Worm (Caenorhabditis elegans): ENCODE measurements around the gene R07E5.17.

The R07E5.17 gene

DNA sequence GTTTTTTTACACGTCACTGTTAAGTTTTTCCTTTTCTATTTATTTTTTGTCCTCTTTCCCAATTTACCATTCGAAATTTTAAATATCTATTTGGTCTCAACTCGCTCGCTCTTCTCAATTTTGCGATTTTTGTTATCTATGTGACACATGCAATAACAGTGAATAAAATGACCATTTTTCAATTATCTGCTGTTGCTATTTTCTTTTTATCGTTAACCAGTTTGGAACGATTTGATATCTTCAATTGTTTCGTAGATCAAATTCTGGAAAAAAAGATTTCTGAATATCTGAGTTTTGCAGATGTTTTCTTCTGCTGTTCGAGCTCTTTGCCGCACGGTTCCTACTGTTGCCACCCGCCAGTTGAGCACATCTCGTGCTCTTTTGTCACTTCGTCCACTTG, 2.9 kb upstream of the R07E5.17 start, which contains the start of gene prdx-3:
Gene prdx-3, plus strand, starts transcription at position 301 of the 400 bp plus-strand sequence.
- TF ChIP-seq D2030.7 (GFP tag; IDR thresholded peaks at IDR 0.05) (no peak), ztf-3 (GFP tag; optimal IDR thresholded peaks at IDR 0.05) (no peak), egrh-3 (GFP tag; IDR thresholded peaks at IDR 0.05) (no peak), athp-1 (tag; optimal IDR thresholded peaks at IDR 0.05) (no peak), nfyb-1 (GFP tag; IDR thresholded peaks at IDR 0.05) (no peak), lin-40 (tag; optimal IDR thresholded peaks at IDR 0.05) (no peak), bed-1 (GFP tag; IDR thresholded peaks at IDR 0.05) (no peak)

DNA sequence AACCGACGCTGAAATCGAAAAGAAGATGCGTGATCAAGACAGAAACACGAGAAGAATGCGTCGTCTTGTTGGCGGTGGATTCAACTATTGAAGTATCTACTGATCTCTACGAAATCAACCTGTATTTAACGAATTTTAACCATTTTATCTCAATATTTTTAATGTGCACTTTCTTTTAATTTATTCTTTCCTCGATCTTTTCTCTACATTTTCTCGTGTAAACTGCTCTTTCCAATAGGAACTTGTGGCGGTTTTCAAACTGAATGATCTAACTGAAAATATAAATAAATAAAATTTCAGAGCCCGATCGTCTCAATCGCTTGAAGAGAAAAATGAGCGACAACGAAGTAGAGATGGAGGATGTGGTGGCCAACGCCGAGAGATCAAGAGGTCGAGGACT, 1.8 kb upstream of the R07E5.17 start, which contains the start of gene rnp-4:
Gene rnp-4, plus strand, starts transcription at position 301 of the 400 bp plus-strand sequence.
- 0 out of 2 replicates have a peak, but pooled peaks have one; percentile 17 for TF ChIP-seq Y53G8AR.9 (GFP tag; conservative IDR thresholded peaks at IDR 0.05)
- 0 out of 2 replicates have a peak, but pooled peaks have one; percentile 29 for TF ChIP-seq hsf-1 (GFP tag; IDR thresholded peaks at IDR 0.05)
- peak; percentile 39; the same call in 1 of the 2 replicates for TF ChIP-seq lin-26 (GFP tag; IDR thresholded peaks at IDR 0.05)
- no peak for TF ChIP-seq repo-1 (tag; optimal IDR thresholded peaks at IDR 0.05)
- no peak for TF ChIP-seq gei-17 (GFP tag; optimal IDR thresholded peaks at IDR 0.05)

DNA sequence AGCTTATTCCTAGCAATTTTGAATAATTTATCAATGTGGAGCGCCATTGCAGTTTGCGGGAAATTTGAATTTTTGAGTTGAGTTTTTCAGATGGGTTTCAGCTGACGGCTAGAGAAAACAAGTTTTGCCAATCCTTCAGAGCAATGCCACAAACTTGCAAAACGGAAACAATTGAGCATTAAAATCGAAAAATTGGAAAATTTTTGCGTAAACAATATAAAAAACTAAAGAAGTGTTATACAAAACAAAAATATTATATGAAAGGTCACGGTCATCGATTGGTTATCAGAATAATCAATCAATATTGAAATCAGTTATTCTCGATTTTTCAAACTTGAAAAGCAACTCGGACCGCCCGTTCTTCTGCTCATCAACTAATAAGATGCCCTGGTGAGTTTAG, 3.1 kb downstream of the R07E5.17 start, which contains the start of gene R07E5.15:
Gene R07E5.15, plus strand, starts transcription at position 301 of the 400 bp plus-strand sequence.
- TF ChIP-seq bed-2 (GFP tag; IDR thresholded peaks at IDR 0.05) (no peak), ceh-40 (GFP tag; IDR thresholded peaks at IDR 0.05) (no peak), attf-6 (GFP tag; IDR thresholded peaks at IDR 0.05) (no peak), bed-1 (GFP tag; IDR thresholded peaks at IDR 0.05) (no peak), unc-130 (GFP tag; optimal IDR thresholded peaks at IDR 0.05) (no peak), madf-3 (GFP tag; IDR thresholded peaks at IDR 0.05) (no peak), ztf-28 (GFP tag; IDR thresholded peaks at IDR 0.05) (no peak), C17E4.6 (GFP tag; IDR thresholded peaks at IDR 0.05) (no peak), Y53F4B.3 (GFP tag; IDR thresholded peaks at IDR 0.05) (no peak), efl-1 (GFP tag; optimal IDR thresholded peaks at IDR 0.05) (no peak), B0336.3 (GFP tag; IDR thresholded peaks at IDR 0.05) (no peak), snpc-4 (GFP tag; optimal IDR thresholded peaks at IDR 0.05) (no peak), snpc-4 (tag; optimal IDR thresholded peaks at IDR 0.05) (no peak), egl-44 (GFP tag; IDR thresholded peaks at IDR 0.05) (no peak), F22D6.2 (tag; optimal IDR thresholded peaks at IDR 0.05) (no peak), nhr-80 (tag; optimal IDR thresholded peaks at IDR 0.05) (no peak)

DNA sequence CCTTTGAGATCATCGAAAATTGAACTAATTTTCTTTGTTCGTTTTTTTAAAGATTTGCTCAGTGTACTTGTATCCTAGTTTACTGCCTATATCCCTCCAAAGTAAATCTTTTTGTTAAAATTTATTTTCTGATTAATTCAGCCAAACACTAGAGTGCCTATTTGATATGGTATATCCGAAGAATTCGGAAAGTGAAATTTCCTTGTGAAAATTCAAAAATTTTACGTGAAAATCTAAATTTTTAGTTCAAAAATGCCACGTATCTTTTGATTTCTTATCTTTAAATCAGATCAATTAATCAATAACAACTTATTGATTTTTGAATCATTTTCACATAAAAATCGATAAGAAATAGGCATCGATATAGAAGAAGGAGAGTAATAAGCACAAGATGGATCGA, 5.8 kb downstream of the R07E5.17 start, which contains the start of gene R07E5.6:
Gene R07E5.6, plus strand, starts transcription at position 301 of the 400 bp plus-strand sequence.
- TF ChIP-seq F55B11.4 (tag; optimal IDR thresholded peaks at IDR 0.05; ENCODE audit: borderline replicate concordance, insufficient read depth), result no peak
- TF ChIP-seq efl-1 (GFP tag; optimal IDR thresholded peaks at IDR 0.05), result no peak
- no peak for TF ChIP-seq xnd-1 (tag; optimal IDR thresholded peaks at IDR 0.05)
- no peak for TF ChIP-seq Y56A3A.18 (GFP tag; IDR thresholded peaks at IDR 0.05)
- no peak for TF ChIP-seq rpc-1 (optimal IDR thresholded peaks at IDR 0.05)
- TF ChIP-seq rpc-1 (tag; optimal IDR thresholded peaks at IDR 0.05), result no peak
- TF ChIP-seq snpc-1.1 (tag; optimal IDR thresholded peaks at IDR 0.05; ENCODE audit: insufficient read depth), result no peak
- no peak for TF ChIP-seq F57C9.4 (tag; optimal IDR thresholded peaks at IDR 0.05)
- no peak for TF ChIP-seq madf-8 (GFP tag; conservative IDR thresholded peaks at IDR 0.05)
- TF ChIP-seq ztf-22 (GFP tag; optimal IDR thresholded peaks at IDR 0.05), result no peak
- TF ChIP-seq repo-1 (tag; optimal IDR thresholded peaks at IDR 0.05), result no peak
- no peak for TF ChIP-seq hsf-1 (GFP tag; IDR thresholded peaks at IDR 0.05)
- TF ChIP-seq T26A5.8 (tag; optimal IDR thresholded peaks at IDR 0.05), result no peak
- TF ChIP-seq madf-6 (GFP tag; IDR thresholded peaks at IDR 0.05), result no peak
- TF ChIP-seq lir-1 (GFP tag; conservative IDR thresholded peaks at IDR 0.05), result no peak
- no peak for TF ChIP-seq tbp1 (GFP tag; optimal IDR thresholded peaks at IDR 0.05)
- no peak for TF ChIP-seq rec-8 (tag; optimal IDR thresholded peaks at IDR 0.05)
- TF ChIP-seq T07F8.4 (tag; optimal IDR thresholded peaks at IDR 0.05), result no peak

Data from whole organism, young adult.